Fruit fly (Drosophila melanogaster): ENCODE results near the gene Eato.
A peak's percentile ranks its signal among the peaks of the same experiment; 100 is the strongest.

dm6 chr2L:13835002-13835910 is 51.4 kb downstream of the Eato start, which contains the start of the genes mRpS23 and CenG1A:
- TF ChIP-seq CG14655 (GFP tag; optimal IDR thresholded peaks at IDR 0.05) = peak; percentile 100
- peak; percentile 100 for TF ChIP-seq CG4496 (GFP tag; IDR thresholded peaks at IDR 0.05)
- peak; percentile 100 for TF ChIP-seq CG32121 (GFP tag; IDR thresholded peaks at IDR 0.05)
- TF ChIP-seq CG10348 (GFP tag; IDR thresholded peaks at IDR 0.05) = peak; percentile 99
- TF ChIP-seq CG15710 (tag; optimal IDR thresholded peaks at IDR 0.05) = peak; percentile 100
- TF ChIP-seq EcR (GFP tag; optimal IDR thresholded peaks at IDR 0.05) = peak; percentile 67
- peak; percentile 100 for TF ChIP-seq CG8301 (tag; optimal IDR thresholded peaks at IDR 0.05)
- peak; percentile 100 for TF ChIP-seq CG17806 (tag; optimal IDR thresholded peaks at IDR 0.05)
- no peak for TF ChIP-seq CG13204 (GFP tag; optimal IDR thresholded peaks at IDR 0.05)
- peak; percentile 100 for TF ChIP-seq Pif1A (GFP tag; optimal IDR thresholded peaks at IDR 0.05)
- peak; percentile 100 for TF ChIP-seq Snoo (tag; optimal IDR thresholded peaks at IDR 0.05)
- no peak for TF ChIP-seq D1 (tag; optimal IDR thresholded peaks at IDR 0.05)
